Fruit fly (Drosophila melanogaster): ENCODE measurements around the gene sif.

sif gene

DNA sequence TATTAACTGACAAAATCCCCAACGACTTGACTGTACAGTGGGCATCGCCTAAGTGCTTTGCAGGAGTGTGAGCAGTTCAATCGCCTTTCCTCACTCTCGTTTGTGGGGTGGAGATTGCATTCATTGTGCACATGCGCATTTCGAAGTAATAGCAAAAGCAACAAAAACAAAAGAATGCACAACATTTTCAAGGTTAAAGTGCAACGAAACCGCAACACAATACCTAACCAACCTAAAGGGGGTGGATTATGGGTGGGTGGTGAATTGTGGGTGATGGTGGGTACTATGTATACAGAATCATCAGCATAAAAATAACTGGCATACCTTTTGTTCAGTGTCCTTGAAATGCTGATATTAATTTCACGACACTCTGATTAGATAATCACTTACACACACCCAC is 18.2 kb upstream of the sif start:
- TF ChIP-seq EcR (GFP tag; optimal IDR thresholded peaks at IDR 0.05): peak in 1 of 2 experiments; percentile 50
- TF ChIP-seq pan (optimal IDR thresholded peaks at IDR 0.05): no peak

DNA sequence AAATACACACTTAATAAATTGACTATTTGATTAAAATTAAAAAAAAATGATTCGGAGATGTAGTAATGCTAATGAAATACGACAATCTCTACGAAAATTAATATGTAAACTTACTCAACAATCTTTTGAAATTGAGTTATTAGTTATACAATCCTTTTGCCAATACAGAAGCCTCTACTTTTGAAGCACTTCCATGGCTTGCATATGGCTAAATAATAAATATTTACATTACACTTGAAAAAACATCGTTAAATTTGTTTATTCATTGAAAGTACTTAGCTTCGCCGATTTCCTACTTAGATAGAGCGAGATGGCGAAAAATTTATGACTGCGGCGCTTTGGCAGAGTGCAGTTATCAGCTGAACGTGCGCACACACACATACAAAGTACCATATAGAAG is 17.0 kb upstream of the sif start:
- TF ChIP-seq usp (GFP tag; optimal IDR thresholded peaks at IDR 0.05) (no peak), psq (optimal IDR thresholded peaks at IDR 0.05) (no peak), pan (optimal IDR thresholded peaks at IDR 0.05) (no peak), CG8478 (optimal IDR thresholded peaks at IDR 0.05) (no peak), EcR (GFP tag; optimal IDR thresholded peaks at IDR 0.05) (no peak), Dll (optimal IDR thresholded peaks at IDR 0.05) (no peak)

DNA sequence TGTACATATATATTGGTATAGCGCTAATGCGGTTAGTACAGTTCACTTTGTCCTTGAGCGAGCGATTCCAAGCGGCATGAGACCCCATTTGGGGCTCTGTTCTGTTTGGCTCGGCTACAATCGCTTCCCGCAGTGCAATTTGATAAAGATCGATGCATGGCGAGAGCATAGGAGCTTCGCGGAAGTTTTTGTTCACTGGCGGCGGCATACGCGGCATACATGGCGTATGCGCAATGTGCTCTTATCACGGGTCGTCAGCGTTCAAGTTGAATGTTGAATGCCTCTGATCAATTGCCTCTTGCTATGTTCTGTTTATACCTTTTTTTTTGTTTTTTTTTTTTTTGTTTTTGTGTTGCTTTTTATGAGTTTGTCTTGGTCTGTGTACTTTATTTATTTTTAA is 16.6 kb upstream of the sif start:
- no peak for TF ChIP-seq usp (GFP tag; optimal IDR thresholded peaks at IDR 0.05)
- no peak for TF ChIP-seq Dll (optimal IDR thresholded peaks at IDR 0.05)
- no peak for TF ChIP-seq CG8478 (optimal IDR thresholded peaks at IDR 0.05)
- TF ChIP-seq psq (optimal IDR thresholded peaks at IDR 0.05): no peak
- no peak for TF ChIP-seq EcR (GFP tag; optimal IDR thresholded peaks at IDR 0.05)
- no peak for TF ChIP-seq pan (optimal IDR thresholded peaks at IDR 0.05)

DNA sequence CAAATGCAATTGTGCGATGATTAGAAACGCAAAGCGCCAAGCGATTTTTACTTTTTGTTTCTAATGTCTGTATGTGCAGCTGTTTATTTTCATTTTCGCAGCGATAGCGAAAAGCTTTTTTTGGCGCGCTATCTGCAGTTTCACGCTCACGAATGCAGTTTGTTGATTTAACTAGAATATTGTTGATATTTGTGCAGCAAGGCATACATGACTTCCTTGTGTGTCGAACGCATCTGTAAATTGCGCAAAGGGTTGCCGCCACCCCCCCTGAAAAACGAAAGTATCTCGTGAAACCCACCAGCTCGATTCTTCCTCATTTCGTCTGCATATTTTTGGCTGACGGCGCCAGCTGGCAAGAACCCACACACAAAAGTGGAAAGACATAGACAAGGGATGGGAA is 16.2 kb upstream of the sif start:
- TF ChIP-seq Dll (optimal IDR thresholded peaks at IDR 0.05) (no peak), usp (GFP tag; optimal IDR thresholded peaks at IDR 0.05) (no peak), EcR (GFP tag; optimal IDR thresholded peaks at IDR 0.05) (no peak), psq (optimal IDR thresholded peaks at IDR 0.05) (no peak), pan (optimal IDR thresholded peaks at IDR 0.05) (no peak), CG8478 (optimal IDR thresholded peaks at IDR 0.05) (no peak)

DNA sequence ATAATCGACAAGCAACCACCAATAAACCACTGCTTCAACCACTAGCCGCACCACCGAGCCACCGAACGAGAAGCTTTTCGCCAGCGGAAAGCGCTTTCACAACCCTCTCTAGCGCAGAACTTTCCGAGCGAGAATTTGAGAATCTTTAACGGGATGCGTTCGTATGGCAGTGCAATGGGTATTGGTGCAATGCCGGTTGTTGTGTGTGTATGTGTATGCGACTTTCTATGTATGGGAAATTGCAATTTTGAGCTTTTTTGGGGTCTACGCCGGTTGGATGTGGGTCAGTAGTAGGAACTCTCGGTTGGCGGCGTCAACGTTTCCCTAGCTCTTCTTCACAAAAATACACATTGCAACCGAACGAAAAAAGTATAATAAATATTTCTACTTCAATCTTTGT is 14.9 kb upstream of the sif start:
- TF ChIP-seq CG8478 (optimal IDR thresholded peaks at IDR 0.05): no peak
- no peak for TF ChIP-seq EcR (GFP tag; optimal IDR thresholded peaks at IDR 0.05)
- TF ChIP-seq usp (GFP tag; optimal IDR thresholded peaks at IDR 0.05): no peak
- TF ChIP-seq pan (optimal IDR thresholded peaks at IDR 0.05): no peak
- no peak for TF ChIP-seq psq (optimal IDR thresholded peaks at IDR 0.05)
- no peak for TF ChIP-seq Dll (optimal IDR thresholded peaks at IDR 0.05)

DNA sequence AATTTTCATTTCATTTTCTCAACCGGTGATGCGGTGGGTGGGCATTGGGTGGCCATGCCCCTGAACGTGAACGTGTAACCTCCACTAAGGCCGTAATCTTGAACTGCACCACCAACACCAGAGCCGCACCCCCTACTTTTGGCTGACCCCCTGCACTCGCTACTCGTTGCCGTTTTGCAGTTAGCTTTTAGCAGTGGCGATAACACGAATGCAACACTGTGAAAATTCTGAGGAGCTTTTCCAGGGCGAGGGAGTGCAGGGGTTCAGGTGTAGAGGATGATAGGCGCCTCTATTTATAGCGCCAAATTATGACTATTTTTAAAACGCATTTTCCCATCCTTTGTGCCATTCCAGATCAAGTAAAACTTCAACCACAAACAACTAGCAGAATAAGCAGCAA is 14.0 kb upstream of the sif start:
- TF ChIP-seq usp (GFP tag; optimal IDR thresholded peaks at IDR 0.05) (no peak), pan (optimal IDR thresholded peaks at IDR 0.05) (no peak), CG8478 (optimal IDR thresholded peaks at IDR 0.05) (no peak), EcR (GFP tag; optimal IDR thresholded peaks at IDR 0.05) (no peak), psq (optimal IDR thresholded peaks at IDR 0.05) (no peak), Dll (optimal IDR thresholded peaks at IDR 0.05) (no peak)

DNA sequence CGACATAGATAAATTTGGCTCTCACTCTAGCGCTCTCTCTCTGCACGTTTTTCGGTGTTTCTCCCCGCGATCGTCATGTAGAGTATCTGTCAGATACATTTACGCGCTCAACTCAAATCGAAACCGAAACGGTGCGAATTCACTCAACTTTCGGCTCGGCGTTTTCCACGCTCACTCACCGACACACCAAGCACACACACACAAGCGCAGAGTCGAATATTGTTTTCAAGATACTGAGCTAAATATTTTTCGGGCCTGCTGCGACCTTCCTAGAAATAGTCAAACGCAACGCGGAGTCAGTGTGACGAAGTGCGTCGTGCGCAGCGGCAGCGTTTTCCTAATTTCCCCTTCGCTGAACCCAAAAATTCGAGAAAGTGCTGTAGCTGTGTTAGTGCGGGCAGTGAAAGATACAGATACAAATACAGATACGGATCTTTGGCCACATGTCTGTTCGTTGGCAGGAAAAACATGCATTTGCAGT is 3.3 kb upstream of the sif start, which contains the start of gene lin-28:
Gene lin-28 (plus strand): TSS at position 279 of the 481 bp plus-strand sequence.
- TF ChIP-seq Dll (optimal IDR thresholded peaks at IDR 0.05) (no peak), CG8478 (optimal IDR thresholded peaks at IDR 0.05) (no peak), EcR (GFP tag; optimal IDR thresholded peaks at IDR 0.05) (no peak), psq (optimal IDR thresholded peaks at IDR 0.05) (no peak), pan (optimal IDR thresholded peaks at IDR 0.05) (no peak), usp (GFP tag; optimal IDR thresholded peaks at IDR 0.05) (no peak)

DNA sequence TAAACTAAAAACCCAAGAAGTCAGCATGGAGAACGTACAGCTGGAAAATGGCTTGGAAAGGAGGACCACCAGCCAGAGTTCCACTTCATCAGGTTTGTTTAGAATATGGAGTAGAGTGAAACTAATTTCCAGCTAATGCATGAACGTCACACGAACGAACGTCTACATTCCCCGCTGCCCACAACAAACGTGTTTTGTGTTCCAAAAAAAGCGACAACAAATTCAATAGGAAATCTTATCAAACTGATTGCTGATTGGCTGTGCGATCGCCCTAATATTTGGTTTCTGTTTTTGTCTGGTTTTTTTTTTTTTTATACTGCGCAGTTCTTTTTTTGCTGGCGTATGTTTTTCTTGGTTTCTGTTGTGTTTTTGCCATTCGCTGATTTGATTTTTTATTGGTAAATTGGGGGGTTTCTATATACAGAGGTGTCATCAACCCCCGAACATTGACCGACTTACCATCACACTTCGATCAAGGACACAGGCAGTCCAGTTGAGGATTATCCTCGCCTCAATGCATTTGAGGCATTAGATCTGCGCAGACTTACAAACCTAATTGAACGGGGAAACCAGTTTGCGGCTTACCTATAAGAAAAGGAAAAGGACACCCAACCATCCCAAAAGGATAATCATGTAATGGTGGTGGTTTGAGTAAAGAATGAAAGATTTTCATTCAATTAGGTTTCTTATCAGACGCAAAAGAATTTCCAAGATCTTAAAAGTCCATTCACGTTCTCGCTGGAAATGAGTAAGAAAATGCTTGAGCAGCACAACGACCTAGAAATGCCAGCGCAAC is 2.6 kb upstream of the sif start:
- TF ChIP-seq psq (optimal IDR thresholded peaks at IDR 0.05): no peak
- TF ChIP-seq usp (GFP tag; optimal IDR thresholded peaks at IDR 0.05): no peak
- TF ChIP-seq EcR (GFP tag; optimal IDR thresholded peaks at IDR 0.05): no peak
- no peak for TF ChIP-seq pan (optimal IDR thresholded peaks at IDR 0.05)
- TF ChIP-seq Dll (optimal IDR thresholded peaks at IDR 0.05): no peak
- no peak for TF ChIP-seq CG8478 (optimal IDR thresholded peaks at IDR 0.05)

DNA sequence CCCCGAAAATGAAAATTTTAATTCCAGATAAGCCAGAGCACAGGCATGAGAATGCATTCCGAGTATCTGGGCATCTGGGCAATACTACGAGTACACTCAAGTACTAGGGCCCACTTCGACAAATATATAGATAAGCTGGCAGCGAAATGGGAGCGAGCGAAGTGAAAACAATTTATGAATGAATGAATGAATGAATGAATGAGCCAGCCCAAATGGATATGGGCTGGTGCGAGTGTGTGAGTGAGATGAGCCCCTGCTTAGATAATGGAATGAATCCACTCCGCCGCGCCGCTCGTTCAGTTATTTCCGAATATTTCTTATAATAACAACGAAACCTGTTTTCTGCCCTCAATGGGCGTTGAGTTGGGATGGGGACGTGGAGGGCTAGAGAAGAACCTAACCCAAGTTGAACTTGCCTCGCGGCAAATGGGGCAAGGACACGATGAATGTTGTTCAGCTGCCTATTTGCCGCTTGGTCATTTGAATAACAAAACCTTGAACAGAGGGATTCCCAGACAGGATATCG is 1.9 kb upstream of the sif start:
- no peak for TF ChIP-seq CG8478 (optimal IDR thresholded peaks at IDR 0.05)
- no peak for TF ChIP-seq EcR (GFP tag; optimal IDR thresholded peaks at IDR 0.05)
- no peak for TF ChIP-seq usp (GFP tag; optimal IDR thresholded peaks at IDR 0.05)
- TF ChIP-seq psq (optimal IDR thresholded peaks at IDR 0.05): no peak
- TF ChIP-seq pan (optimal IDR thresholded peaks at IDR 0.05): no peak
- TF ChIP-seq Dll (optimal IDR thresholded peaks at IDR 0.05): no peak

DNA sequence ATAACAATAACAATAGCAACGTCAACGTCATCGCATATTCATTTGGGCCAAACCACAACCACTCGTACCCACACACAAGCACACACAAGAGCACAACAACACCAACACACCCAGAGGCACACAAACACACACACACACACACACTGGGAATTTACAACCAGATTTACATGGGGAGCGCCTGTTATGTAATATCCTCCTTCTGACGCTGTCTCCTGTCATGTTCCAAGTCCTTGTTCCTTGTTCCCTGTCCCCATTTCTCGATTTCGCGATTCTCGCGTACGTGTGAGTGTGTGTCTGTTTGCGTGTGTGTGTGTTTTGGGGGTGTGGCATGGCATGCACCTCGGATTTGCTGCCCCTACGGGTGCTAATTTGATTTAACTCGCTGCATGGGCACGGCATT is 655 bp downstream of the sif start:
- TF ChIP-seq EcR (GFP tag; optimal IDR thresholded peaks at IDR 0.05) (no peak), psq (optimal IDR thresholded peaks at IDR 0.05) (no peak), pan (optimal IDR thresholded peaks at IDR 0.05) (no peak), Dll (optimal IDR thresholded peaks at IDR 0.05) (no peak), CG8478 (optimal IDR thresholded peaks at IDR 0.05) (no peak), usp (GFP tag; optimal IDR thresholded peaks at IDR 0.05) (no peak)

DNA sequence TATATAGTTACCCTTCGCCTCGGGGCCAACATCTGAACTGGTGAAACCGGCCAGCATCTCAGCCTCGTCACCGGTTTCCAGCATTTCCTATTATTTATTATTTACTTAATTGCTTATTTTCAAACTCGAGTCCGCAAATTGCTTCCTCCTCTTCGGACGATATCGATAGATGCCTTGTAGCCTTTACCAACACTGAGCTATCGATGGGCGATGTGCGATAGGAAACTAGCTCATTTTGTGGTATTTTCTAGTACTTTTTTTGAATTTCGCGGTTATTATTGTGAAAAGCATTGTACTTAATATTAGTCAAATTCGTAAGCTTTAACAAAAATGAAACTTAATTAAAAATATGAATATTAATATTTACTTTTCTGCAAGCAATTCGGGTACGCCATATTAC is 4.4 kb downstream of the sif start, which contains the start of gene Sse:
Gene Sse (minus strand): TSS at position 177 of the 400 bp plus-strand sequence.
- TF ChIP-seq EcR (GFP tag; optimal IDR thresholded peaks at IDR 0.05) (no peak), CG8478 (optimal IDR thresholded peaks at IDR 0.05) (no peak), pan (optimal IDR thresholded peaks at IDR 0.05) (no peak), psq (optimal IDR thresholded peaks at IDR 0.05) (no peak), Dll (optimal IDR thresholded peaks at IDR 0.05) (no peak), usp (GFP tag; optimal IDR thresholded peaks at IDR 0.05) (no peak)

DNA sequence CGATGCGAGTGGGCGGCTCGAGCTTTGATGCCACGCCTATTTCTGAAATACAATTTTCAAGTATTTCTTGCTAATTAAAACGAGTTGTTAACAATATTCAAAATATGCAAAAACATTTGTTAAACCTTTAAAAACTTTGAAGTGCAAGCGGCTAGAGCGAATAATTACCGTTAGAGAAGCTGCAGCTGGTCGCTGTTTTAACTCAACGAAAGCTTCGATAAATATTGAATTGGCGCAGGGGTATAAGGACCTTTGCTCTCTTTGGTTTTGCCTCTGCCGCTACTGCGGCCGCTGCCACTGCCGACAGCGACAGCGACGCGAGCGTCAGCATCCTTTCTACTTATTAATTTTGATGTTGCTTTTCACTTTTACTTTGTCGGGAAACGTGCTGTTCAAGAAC is 5.5 kb downstream of the sif start:
- TF ChIP-seq CG8478 (optimal IDR thresholded peaks at IDR 0.05): no peak
- no peak for TF ChIP-seq pan (optimal IDR thresholded peaks at IDR 0.05)
- TF ChIP-seq EcR (GFP tag; optimal IDR thresholded peaks at IDR 0.05): no peak
- TF ChIP-seq usp (GFP tag; optimal IDR thresholded peaks at IDR 0.05): no peak
- TF ChIP-seq Dll (optimal IDR thresholded peaks at IDR 0.05): no peak
- TF ChIP-seq psq (optimal IDR thresholded peaks at IDR 0.05): no peak

All from whole organism.